4 fruit fly cellular contexts compared by ENCODE assay signal in the genomic region with DNA sequence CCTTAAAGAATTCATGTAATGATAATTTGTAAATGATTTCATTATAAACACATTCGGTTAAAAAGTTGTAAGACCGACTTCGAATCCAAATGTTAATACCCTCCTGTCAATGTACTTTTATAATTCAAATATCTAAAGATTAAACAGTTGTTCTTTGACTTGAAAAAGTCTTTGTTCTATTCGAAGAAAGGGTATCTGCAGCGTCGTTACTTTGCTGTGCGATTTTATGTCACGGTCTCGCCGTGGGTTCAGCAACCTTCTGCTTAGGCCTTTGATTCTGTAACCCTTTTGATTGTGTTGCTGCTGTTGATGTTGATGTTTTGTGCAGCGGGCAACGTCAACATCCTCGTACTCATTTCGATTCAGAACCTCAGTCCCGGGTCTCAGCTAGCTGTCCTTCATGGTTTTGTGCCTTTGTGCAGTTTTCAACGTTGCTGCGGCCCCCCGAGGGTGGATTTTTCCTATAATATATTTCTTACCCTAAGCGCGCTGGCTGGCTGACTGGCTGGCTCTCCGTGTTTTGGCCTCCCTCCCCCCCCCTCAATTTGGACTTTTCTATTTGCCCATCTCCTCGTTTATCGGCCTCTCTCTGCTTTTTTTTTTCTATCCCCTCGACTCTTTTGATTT.
TF ChIP-seq lines count a peak whose summit lies in the region.

No protein-coding gene starts in this region.

- no peak for TF ChIP-seq CTCF in whole organism, embryonic (GFP tag; optimal IDR thresholded peaks at IDR 0.05; lab: Kevin White, UChicago)

TF ChIP-seq in whole organism, embryonic, 481 proteins besides CTCF, POLR2A, EP300 and RAD21 (continues in another document):
- TF ChIP-seq ase (GFP tag; IDR thresholded peaks at IDR 0.05; lab: Robert Waterston, UW) (no peak), ftz-f1 (GFP tag; optimal IDR thresholded peaks at IDR 0.05; lab: Kevin White, UChicago) (no peak), Ets65A (GFP tag; lab: Kevin White, UChicago) (peak; percentile 37), ATbp (GFP tag; optimal IDR thresholded peaks at IDR 0.05; lab: Kevin White, UChicago) (no peak), ttk (GFP tag; IDR thresholded peaks at IDR 0.05; lab: Robert Waterston, UW) (no peak), Med (GFP tag; lab: Kevin White, UChicago) (peak; percentile 57), CG10267 (tag; optimal IDR thresholded peaks at IDR 0.05; lab: Kevin White, UChicago) (no peak), CG2678 (tag; optimal IDR thresholded peaks at IDR 0.05; lab: Kevin White, UChicago) (no peak), Sry-β (GFP tag; optimal IDR thresholded peaks at IDR 0.05; lab: Kevin White, UChicago) (no peak), klu (GFP tag; IDR thresholded peaks at IDR 0.05; lab: Robert Waterston, UW) (no peak), luna (GFP tag; optimal IDR thresholded peaks at IDR 0.05; lab: Kevin White, UChicago) (no peak), gro (GFP tag; optimal IDR thresholded peaks at IDR 0.05; lab: Kevin White, UChicago) (no peak), CG9215 (GFP tag; IDR thresholded peaks at IDR 0.05; lab: Robert Waterston, UW) (no peak), usp (GFP tag; optimal IDR thresholded peaks at IDR 0.05; lab: Kevin White, UChicago) (no peak), HLH4C (GFP tag; IDR thresholded peaks at IDR 0.05; lab: Robert Waterston, UW; ENCODE audit: partially characterized antibody) (no peak), Dad (GFP tag; optimal IDR thresholded peaks at IDR 0.05; lab: Kevin White, UChicago) (no peak), CG8388 (GFP tag; optimal IDR thresholded peaks at IDR 0.05; lab: Kevin White, UChicago) (no peak), CG31388 (GFP tag; optimal IDR thresholded peaks at IDR 0.05; lab: Kevin White, UChicago) (no peak), pan (optimal IDR thresholded peaks at IDR 0.05; lab: Kevin White, UChicago) (no peak), pan (GFP tag; optimal IDR thresholded peaks at IDR 0.05 in 1 of 2, IDR thresholded peaks at IDR 0.05 in 1 of 2) (no peak), Dfd (GFP tag; optimal IDR thresholded peaks at IDR 0.05; lab: Kevin White, UChicago) (no peak), Antp (GFP tag; optimal IDR thresholded peaks at IDR 0.05; lab: Kevin White, UChicago) (no peak)

TF ChIP-seq in whole organism, prepupa, 60 proteins besides CTCF, POLR2A, EP300 and RAD21:
- peak; percentile 54 for TF ChIP-seq Eip78C (GFP tag; lab: Kevin White, UChicago)
- TF ChIP-seq achi (GFP tag; optimal IDR thresholded peaks at IDR 0.05; lab: Kevin White, UChicago) = no peak

TF ChIP-seq in whole organism, pupa, 21 proteins besides CTCF, POLR2A, EP300 and RAD21:
- TF ChIP-seq Pif1B (GFP tag; optimal IDR thresholded peaks at IDR 0.05; lab: Kevin White, UChicago) (no peak), CG13204 (GFP tag; optimal IDR thresholded peaks at IDR 0.05; lab: Kevin White, UChicago) (no peak), EcR (GFP tag; optimal IDR thresholded peaks at IDR 0.05; lab: Kevin White, UChicago) (peak; percentile 82)

TF ChIP-seq in whole organism, wandering third instar larva, 38 proteins besides CTCF, POLR2A, EP300 and RAD21:
- peak; percentile 25 for TF ChIP-seq woc (GFP tag; optimal IDR thresholded peaks at IDR 0.05; lab: Kevin White, UChicago)
- TF ChIP-seq pan (optimal IDR thresholded peaks at IDR 0.05; lab: Kevin White, UChicago) = no peak
- TF ChIP-seq CG32264 (GFP tag; optimal IDR thresholded peaks at IDR 0.05; lab: Kevin White, UChicago) = no peak
- TF ChIP-seq HLH106 (tag; optimal IDR thresholded peaks at IDR 0.05; lab: Kevin White, UChicago) = no peak
- TF ChIP-seq Dfd (GFP tag; optimal IDR thresholded peaks at IDR 0.05; lab: Kevin White, UChicago) = peak; percentile 83
- no peak for TF ChIP-seq dmrt93B (GFP tag; optimal IDR thresholded peaks at IDR 0.05; lab: Kevin White, UChicago)
- TF ChIP-seq rgr (GFP tag; optimal IDR thresholded peaks at IDR 0.05; lab: Kevin White, UChicago) = no peak
